Worm (Caenorhabditis elegans) whole organism, L3 larva: ENCODE measurements around the gene F17C11.22.

Experiments used
- aly-2 ChIP-seq: fragments of 150-350 bp; optimal IDR thresholded peaks from 2 replicates; lab custom pipeline; 2014; ENCODE audit warnings: missing biosample characterization, missing genetic modification characterization
- elt-1 ChIP-seq: fragments of 150-350 bp; optimal IDR thresholded peaks from 2 replicates; lab custom pipeline; 2014; ENCODE audit warnings: missing biosample characterization, missing genetic modification characterization
- hmg-11 ChIP-seq: sonication (generic microtip); optimal IDR thresholded peaks from 2 replicates; lab custom pipeline; 2016; ENCODE audit warnings: missing genetic modification characterization, missing compliant biosample characterization
- lin-39 ChIP-seq: fragments of 150-350 bp; optimal IDR thresholded peaks from 2 replicates; lab custom pipeline; 2018; ENCODE audit warnings: missing biosample characterization, missing genetic modification reagents, missing genetic modification characterization
- nfya-1 ChIP-seq: sonication (generic microtip); optimal IDR thresholded peaks from 2 replicates; lab custom pipeline; 2017; ENCODE audit warnings: missing genetic modification characterization, mild to moderate bottlenecking, missing compliant biosample characterization, antibody characterized with exemption, moderate library complexity; ENCODE audit not compliant: insufficient read depth
- nhr-11 ChIP-seq: fragments of 150-350 bp; optimal IDR thresholded peaks from 2 replicates; lab custom pipeline; 2014; ENCODE audit warnings: missing biosample characterization, missing genetic modification characterization
- nhr-23 ChIP-seq: fragments of 150-350 bp; optimal IDR thresholded peaks from 2 replicates; lab custom pipeline; 2014; ENCODE audit warnings: missing biosample characterization, missing genetic modification reagents, missing genetic modification characterization
- nhr-25 ChIP-seq: sonication (generic microtip); optimal IDR thresholded peaks from 2 replicates; lab custom pipeline; 2017; ENCODE audit warnings: missing biosample characterization, missing genetic modification characterization
- snpc-4 ChIP-seq: fragments of 150-350 bp; optimal IDR thresholded peaks from 2 replicates; lab custom pipeline; 2014; ENCODE audit warnings: missing biosample characterization, missing genetic modification characterization

ce11 chrV:10940571-10940991 is 29.4 kb downstream of the F17C11.22 start:
- TF ChIP-seq hmg-11 (peak; percentile 70), nhr-25 (tag; lab: Kevin White, UChicago) (peak; percentile 19), aly-2 (tag; lab: Kevin White, UChicago) (no peak), elt-1 (tag; lab: Kevin White, UChicago) (peak; percentile 58), snpc-4 (tag; lab: Kevin White, UChicago) (peak; percentile 39), lin-39 (no peak), nhr-23 (tag; lab: Kevin White, UChicago) (peak; percentile 60), nfya-1 (tag; lab: Kevin White, UChicago) (peak; percentile 76), nhr-11 (tag; lab: Kevin White, UChicago) (no peak)
